Fruit fly (Drosophila melanogaster): ENCODE measurements around the gene CG14142.

The CG14142 gene

dm6 chr3L:11197291-11198021 lies 24.1 kb downstream of the CG14142 start, which contains the start of gene GlcAT-P (continued):
- TF ChIP-seq Abd-B (GFP tag; optimal IDR thresholded peaks at IDR 0.05) (no peak), Rel (GFP tag; optimal IDR thresholded peaks at IDR 0.05) (no peak), Rel (tag; optimal IDR thresholded peaks at IDR 0.05) (no peak)

DNA sequence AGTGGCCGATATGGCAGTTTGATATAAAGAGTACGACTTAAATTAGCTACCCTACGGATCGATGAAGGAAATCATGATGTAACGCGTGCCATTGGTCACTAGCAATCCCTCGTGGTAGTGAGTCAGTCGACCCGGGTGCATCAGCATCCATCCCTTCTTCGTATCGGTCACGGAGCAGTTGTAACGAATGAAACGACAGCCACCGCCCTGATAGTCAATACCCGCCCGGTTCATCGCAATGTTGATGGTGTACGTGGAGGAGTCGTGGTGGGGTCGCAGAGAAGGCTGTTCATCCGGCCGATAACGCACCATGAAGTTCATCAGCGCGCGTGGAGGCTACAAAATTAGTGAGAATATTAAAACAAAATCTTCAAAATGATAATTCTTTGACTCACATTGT lies 25.1 kb downstream of the CG14142 start:
- TF ChIP-seq dmrt93B (GFP tag; optimal IDR thresholded peaks at IDR 0.05) (no peak), Vsx2 (GFP tag; optimal IDR thresholded peaks at IDR 0.05; ENCODE audit: partially characterized antibody) (no peak), Hr83 (GFP tag; optimal IDR thresholded peaks at IDR 0.05; ENCODE audit: poor library complexity, severe bottlenecking) (no peak), br (GFP tag; optimal IDR thresholded peaks at IDR 0.05) (no peak)

dm6 chr3L:11199320-11199719 lies 26.0 kb downstream of the CG14142 start, which contains the start of gene CG7607:
Gene CG7607, plus strand, starts transcription at chr3L:11199620.
- TF ChIP-seq ey (GFP tag; optimal IDR thresholded peaks at IDR 0.05) (no peak), CrebA (GFP tag; optimal IDR thresholded peaks at IDR 0.05; ENCODE audit: borderline replicate concordance) (no peak), Hr83 (GFP tag; optimal IDR thresholded peaks at IDR 0.05; ENCODE audit: poor library complexity, severe bottlenecking) (no peak), CG32264 (GFP tag; optimal IDR thresholded peaks at IDR 0.05) (no peak), Vsx2 (GFP tag; optimal IDR thresholded peaks at IDR 0.05; ENCODE audit: partially characterized antibody) (no peak)

DNA sequence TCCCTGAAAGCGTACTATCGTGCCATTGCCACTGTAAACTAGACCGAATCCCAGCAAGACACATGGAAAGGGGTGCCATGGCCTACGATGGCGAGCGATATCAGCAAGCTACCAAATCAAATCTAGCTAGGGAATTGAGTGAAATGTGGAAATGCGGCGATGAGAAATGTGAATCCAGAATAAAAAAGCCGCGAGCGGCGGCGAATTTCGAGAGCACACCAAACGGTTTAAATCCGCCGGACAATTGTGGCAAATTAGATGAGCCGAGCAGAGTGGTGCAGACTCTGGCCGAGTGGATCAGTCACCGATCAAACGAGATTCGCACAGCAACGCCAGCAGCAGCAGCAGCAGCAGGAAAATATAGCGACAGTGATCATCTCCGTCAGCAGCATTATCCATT lies 27.7 kb downstream of the CG14142 start, which contains the start of gene nkt:
Gene nkt, plus strand, starts transcription at position 301 of the 400 bp plus-strand sequence.
- TF ChIP-seq h (GFP tag; optimal IDR thresholded peaks at IDR 0.05) (no peak), Dfd (GFP tag; optimal IDR thresholded peaks at IDR 0.05) (no peak), Abd-B (GFP tag; optimal IDR thresholded peaks at IDR 0.05) (no peak), woc (GFP tag; optimal IDR thresholded peaks at IDR 0.05) (no peak), lola (GFP tag; optimal IDR thresholded peaks at IDR 0.05) (no peak), Dif (GFP tag; optimal IDR thresholded peaks at IDR 0.05; ENCODE audit: partially characterized antibody) (no peak), CG32264 (GFP tag; optimal IDR thresholded peaks at IDR 0.05) (no peak), pan (optimal IDR thresholded peaks at IDR 0.05) (no peak), Vsx2 (GFP tag; optimal IDR thresholded peaks at IDR 0.05; ENCODE audit: partially characterized antibody) (no peak), N (GFP tag; optimal IDR thresholded peaks at IDR 0.05) (no peak), CrebA (GFP tag; optimal IDR thresholded peaks at IDR 0.05; ENCODE audit: borderline replicate concordance) (no peak), CG9705 (GFP tag; optimal IDR thresholded peaks at IDR 0.05) (no peak), tai (GFP tag; optimal IDR thresholded peaks at IDR 0.05) (no peak), fru (GFP tag; optimal IDR thresholded peaks at IDR 0.05) (no peak), sv (GFP tag; optimal IDR thresholded peaks at IDR 0.05) (no peak), Rel (GFP tag; optimal IDR thresholded peaks at IDR 0.05) (no peak), Rel (tag; optimal IDR thresholded peaks at IDR 0.05) (no peak), jim (GFP tag; optimal IDR thresholded peaks at IDR 0.05) (no peak), psq (GFP tag; optimal IDR thresholded peaks at IDR 0.05) (no peak), foxo (GFP tag; optimal IDR thresholded peaks at IDR 0.05) (no peak), dsf (GFP tag; optimal IDR thresholded peaks at IDR 0.05; ENCODE audit: borderline replicate concordance) (no peak)

DNA sequence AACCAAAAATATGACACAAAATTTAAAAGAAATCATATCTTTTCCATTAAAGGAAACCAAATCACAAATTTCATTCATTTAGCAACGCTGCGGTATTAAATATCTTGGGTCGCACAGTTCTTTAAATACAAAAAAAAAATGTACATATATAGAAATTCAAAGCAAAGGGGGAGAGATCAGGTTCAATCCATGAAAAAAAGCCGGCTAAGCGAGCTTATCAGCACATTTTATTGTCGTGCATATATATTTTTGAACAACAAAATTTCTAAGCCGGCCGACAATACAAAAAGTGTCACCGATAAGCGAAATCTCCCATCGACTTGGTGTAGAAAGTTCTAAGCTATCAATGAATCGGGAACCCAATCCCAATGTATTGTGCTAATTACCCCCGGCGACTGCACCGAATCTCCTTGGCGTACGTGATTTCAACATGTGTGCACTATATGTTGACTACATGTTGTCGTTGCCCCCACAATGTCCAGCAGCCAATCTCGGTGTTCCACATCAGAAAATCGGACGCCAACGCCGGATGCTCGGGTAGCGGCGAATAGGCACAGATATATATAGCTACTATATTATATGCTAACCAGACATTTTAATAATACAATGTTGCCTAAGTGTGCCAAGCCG lies 30.6 kb downstream of the CG14142 start:
- TF ChIP-seq Vsx2 (GFP tag; optimal IDR thresholded peaks at IDR 0.05; ENCODE audit: partially characterized antibody) (no peak), GATAd (GFP tag; optimal IDR thresholded peaks at IDR 0.05) (no peak), br (GFP tag; optimal IDR thresholded peaks at IDR 0.05) (no peak), Jra (GFP tag; optimal IDR thresholded peaks at IDR 0.05) (no peak), Hnf4 (GFP tag; optimal IDR thresholded peaks at IDR 0.05) (no peak), Mio (GFP tag; optimal IDR thresholded peaks at IDR 0.05) (no peak), tai (GFP tag; optimal IDR thresholded peaks at IDR 0.05) (no peak), fru (GFP tag; optimal IDR thresholded peaks at IDR 0.05) (no peak), ey (GFP tag; optimal IDR thresholded peaks at IDR 0.05) (no peak), HLH106 (tag; optimal IDR thresholded peaks at IDR 0.05) (no peak), OdsH (GFP tag; optimal IDR thresholded peaks at IDR 0.05) (no peak), Dfd (GFP tag; optimal IDR thresholded peaks at IDR 0.05) (no peak), Dif (GFP tag; optimal IDR thresholded peaks at IDR 0.05; ENCODE audit: partially characterized antibody) (no peak), dsf (GFP tag; optimal IDR thresholded peaks at IDR 0.05; ENCODE audit: borderline replicate concordance) (no peak), dl (GFP tag; optimal IDR thresholded peaks at IDR 0.05; ENCODE audit: insufficient read depth in 1 of 2, partially characterized antibody in 2 of 2) (no peak), CG9705 (GFP tag; optimal IDR thresholded peaks at IDR 0.05) (no peak), Hr78 (GFP tag; optimal IDR thresholded peaks at IDR 0.05) (no peak)
